Fruit fly (Drosophila melanogaster): ENCODE data around the gene MetRS-m.

- TF ChIP-seq fd3F (GFP tag; optimal IDR thresholded peaks at IDR 0.05) (no peak), Lim3 (GFP tag; IDR thresholded peaks at IDR 0.05) (no peak), Dll (GFP tag; IDR thresholded peaks at IDR 0.05; ENCODE audit: partially characterized antibody) (no peak), BtbVII (GFP tag; optimal IDR thresholded peaks at IDR 0.05) (no peak), CG2116 (GFP tag; optimal IDR thresholded peaks at IDR 0.05) (no peak), Lpt (GFP tag; optimal IDR thresholded peaks at IDR 0.05) (no peak), CG17328 (GFP tag; IDR thresholded peaks at IDR 0.05) (no peak), B-H1 (GFP tag; IDR thresholded peaks at IDR 0.05) (no peak), Nf-YB (GFP tag; optimal IDR thresholded peaks at IDR 0.05) (no peak), sob (GFP tag; IDR thresholded peaks at IDR 0.05) (no peak)
Observed at dm6 chr3R:14259821-14260220, at the start of gene MetRS-m.

All from whole organism, embryonic.